Worm (Caenorhabditis elegans) whole organism, midembryonic: Measurements from ENCODE around the gene Y17G9A.4.

Source experiments
- T22C8.4 ChIP-seq: fragments of 200-800 bp; sonication (Bioruptor generic); IDR thresholded peaks from 2 replicates; pipeline ENCODE4 v1.3.6; 2022; ENCODE audit warnings: missing genetic modification characterization, missing compliant biosample characterization
- cog-1 ChIP-seq: sonication (generic microtip); optimal IDR thresholded peaks from 2 replicates; lab custom pipeline; 2016; ENCODE audit warnings: missing genetic modification characterization, missing compliant biosample characterization
- flt-1 ChIP-seq: fragments of 200-800 bp; sonication (Bioruptor generic); IDR thresholded peaks from 2 replicates; pipeline ENCODE4 v1.3.6; 2022; ENCODE audit warnings: missing genetic modification characterization, missing compliant biosample characterization
- klf-2 ChIP-seq: fragments of 200-800 bp; sonication (Bioruptor generic); conservative IDR thresholded peaks from 2 replicates; pipeline ENCODE4 v1.3.6; 2022; ENCODE audit warnings: missing genetic modification reagents, missing genetic modification characterization, missing compliant biosample characterization
- med-1 ChIP-seq: sonication (generic microtip); optimal IDR thresholded peaks from 2 replicates; lab custom pipeline; 2017; ENCODE audit warnings: missing genetic modification characterization, mild to moderate bottlenecking, missing compliant biosample characterization, antibody characterized with exemption, missing genetic modification reagents; ENCODE audit not compliant: insufficient read depth
- ref-1 ChIP-seq: fragments of 200-800 bp; sonication (Bioruptor generic); conservative IDR thresholded peaks from 2 replicates; pipeline ENCODE4 v1.3.6; 2022; ENCODE audit warnings: missing genetic modification reagents, missing genetic modification characterization, missing compliant biosample characterization
- tab-1 ChIP-seq: fragments of 200-800 bp; sonication (Bioruptor generic); IDR thresholded peaks from 2 replicates; pipeline ENCODE4 v1.3.6; 2022; ENCODE audit warnings: missing genetic modification characterization, missing compliant biosample characterization
- ztf-23 ChIP-seq: fragments of 200-800 bp; sonication (Bioruptor generic); IDR thresholded peaks from 2 replicates; pipeline ENCODE4 v1.3.6; 2022; ENCODE audit warnings: missing genetic modification reagents, missing genetic modification characterization, missing compliant biosample characterization
- ztf-29 ChIP-seq: fragments of 200-800 bp; sonication (Bioruptor generic); IDR thresholded peaks from 2 replicates; pipeline ENCODE4 v1.3.6; 2022; ENCODE audit warnings: missing genetic modification reagents, missing genetic modification characterization, missing compliant biosample characterization

DNA sequence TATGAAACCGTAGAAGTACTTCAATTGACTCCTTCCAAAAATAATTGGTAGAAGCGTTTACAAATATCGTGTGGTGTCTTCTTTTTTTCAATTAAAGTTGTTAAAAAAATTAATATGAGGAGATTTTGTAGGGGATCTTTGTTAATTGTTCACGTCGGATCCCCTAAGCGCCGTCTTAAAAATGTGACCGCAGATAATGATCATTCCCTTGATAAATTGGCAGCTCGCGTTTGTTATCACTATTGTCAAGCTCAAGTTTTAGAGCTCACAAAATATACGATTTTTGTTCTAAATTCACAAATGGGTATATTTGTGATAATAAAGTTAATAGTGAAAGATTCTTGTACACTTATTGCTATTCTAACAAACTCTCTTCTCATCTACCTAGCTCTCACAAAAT lies 47.7 kb upstream of the Y17G9A.4 start, which contains the start of gene str-159:
- TF ChIP-seq ztf-23: no peak
- no peak for TF ChIP-seq flt-1 (GFP tag; lab: Robert Waterston, UW)
- TF ChIP-seq klf-2 (GFP tag; lab: Robert Waterston, UW): no peak
- no peak for TF ChIP-seq ztf-29 (GFP tag; lab: Robert Waterston, UW)
- TF ChIP-seq cog-1: no peak
- TF ChIP-seq ref-1 (GFP tag; lab: Robert Waterston, UW): no peak
- TF ChIP-seq T22C8.4 (GFP tag; lab: Robert Waterston, UW): no peak
- TF ChIP-seq tab-1 (GFP tag; lab: Robert Waterston, UW): no peak
- TF ChIP-seq med-1 (GFP tag; lab: Kevin White, UChicago): no peak
